Fruit fly (Drosophila melanogaster) whole organism: ENCODE results near the gene CG3337.

ENCODE experiments used
- Dll ChIP-seq: fragments of >200 bp; optimal IDR thresholded peaks from 2 replicates; lab custom pipeline; 2017
- pan ChIP-seq: fragments of >200 bp; optimal IDR thresholded peaks from 2 replicates; lab custom pipeline; 2017
- usp ChIP-seq: fragments of >200 bp; optimal IDR thresholded peaks from 2 replicates; lab custom pipeline; 2017; ENCODE audit warnings: missing biosample characterization, missing genetic modification characterization, mixed read lengths

DNA sequence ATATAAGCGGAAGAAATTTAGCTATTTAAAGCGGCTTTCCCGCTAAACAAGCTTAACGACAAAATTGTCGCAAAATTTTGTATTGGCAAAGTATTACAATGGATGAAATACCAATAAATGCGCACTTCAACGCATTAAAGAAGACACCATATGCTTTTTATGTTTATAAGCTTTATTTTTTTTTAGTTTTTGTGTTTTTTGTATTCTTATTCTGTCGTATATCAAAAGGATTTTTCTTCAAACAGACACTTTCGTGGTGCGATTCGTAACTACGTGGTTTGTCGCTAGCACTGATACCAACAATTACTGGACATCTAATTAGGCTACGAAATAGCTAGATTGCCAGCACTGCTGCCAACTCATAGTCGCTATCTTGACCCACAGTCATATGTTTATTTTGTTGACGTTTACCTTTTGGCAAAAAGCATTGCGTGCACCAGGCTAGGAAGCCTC, 8.7 kb downstream of the CG3337 start, which contains the start of gene Ddrgk1:
- TF ChIP-seq pan (lab: Kevin White, UChicago) = no peak
- no peak for TF ChIP-seq usp
- no peak for TF ChIP-seq Dll
